Worm (Caenorhabditis elegans): ENCODE results near the gene nob-1.

ce11 chrIII:12119625-12120024 lies 35.5 kb upstream of the nob-1 start:
- TF ChIP-seq fos-1 (tag; optimal IDR thresholded peaks at IDR 0.05) (no peak), madf-9 (GFP tag; conservative IDR thresholded peaks at IDR 0.05) (no peak), ces-1 (GFP tag; optimal IDR thresholded peaks at IDR 0.05) (no peak), gei-8 (GFP tag; optimal IDR thresholded peaks at IDR 0.05) (no peak), ama-1 (optimal IDR thresholded peaks at IDR 0.05) (no peak), ceh-82 (tag; optimal IDR thresholded peaks at IDR 0.05) (no peak), nhr-237 (tag; optimal IDR thresholded peaks at IDR 0.05) (no peak), F26F4.8 (GFP tag; conservative IDR thresholded peaks at IDR 0.05) (no peak), nhr-76 (tag; optimal IDR thresholded peaks at IDR 0.05) (no peak), aly-2 (tag; optimal IDR thresholded peaks at IDR 0.05) (no peak), pha-4 (GFP tag; IDR thresholded peaks at IDR 0.05) (no peak), pha-4 (tag; optimal IDR thresholded peaks at IDR 0.05) (no peak), zag-1 (tag; optimal IDR thresholded peaks at IDR 0.05) (no peak)
